Worm (Caenorhabditis elegans) whole organism, L3 larva: ENCODE results near the gene C10F3.7.
A peak's percentile ranks its signal among the peaks of the same experiment; 100 is the strongest.

Source experiments
- R02D3.7 ChIP-seq: fragments of 150-350 bp; optimal IDR thresholded peaks from 2 replicates; lab custom pipeline; 2014; ENCODE audit warnings: missing biosample characterization, missing genetic modification characterization
- ZK546.5 ChIP-seq: sonication (generic microtip); optimal IDR thresholded peaks from 2 replicates; lab custom pipeline; 2017; ENCODE audit warnings: missing biosample characterization, missing genetic modification characterization
- ama-1 ChIP-seq: fragments of 150-350 bp; optimal IDR thresholded peaks from 2 replicates; lab custom pipeline; 2018
- ceh-16 ChIP-seq: sonication (generic microtip); optimal IDR thresholded peaks from 2 replicates; lab custom pipeline; 2017; ENCODE audit warnings: missing biosample characterization, missing genetic modification characterization
- ceh-28 ChIP-seq: fragments of 150-350 bp; optimal IDR thresholded peaks from 2 replicates; lab custom pipeline; 2014; ENCODE audit warnings: missing biosample characterization, missing genetic modification reagents, missing genetic modification characterization
- ceh-9 ChIP-seq: sonication (generic microtip); optimal IDR thresholded peaks from 2 replicates; lab custom pipeline; 2018; ENCODE audit warnings: missing biosample characterization, missing genetic modification characterization
- daf-12 ChIP-seq: fragments of 150-350 bp; optimal IDR thresholded peaks from 2 replicates; lab custom pipeline; 2014; ENCODE audit warnings: missing biosample characterization, missing genetic modification reagents, missing genetic modification characterization
- egl-27 ChIP-seq: sonication (generic microtip); optimal IDR thresholded peaks from 4 replicates; lab custom pipeline; 2017; ENCODE audit warnings: missing biosample characterization, missing genetic modification reagents, missing genetic modification characterization
- elt-2 ChIP-seq: sonication (generic microtip); optimal IDR thresholded peaks from 2 replicates; lab custom pipeline; 2016; ENCODE audit warnings: missing genetic modification reagents, mild to moderate bottlenecking, missing genetic modification characterization, missing compliant biosample characterization
- elt-3 ChIP-seq, 3 experiments: fragments of 150-350 bp in 1 of 3; sonication (generic microtip) in 2 of 3; optimal IDR thresholded peaks; 2 replicates in 2 of 3; 4 replicates in 1 of 3; lab custom pipeline; 2014 to 2017; ENCODE audit warnings: missing biosample characterization in 3 of 3, missing genetic modification characterization in 3 of 3
- eor-1 ChIP-seq, 2 experiments: fragments of 150-350 bp; optimal IDR thresholded peaks; 2 replicates each; lab custom pipeline; 2014 to 2018; ENCODE audit warnings: missing biosample characterization in 2 of 2, missing genetic modification characterization in 2 of 2
- fkh-2 ChIP-seq: fragments of 150-350 bp; optimal IDR thresholded peaks from 2 replicates; lab custom pipeline; 2014; ENCODE audit warnings: missing biosample characterization, missing genetic modification reagents, missing genetic modification characterization
- fos-1 ChIP-seq: fragments of 150-350 bp; optimal IDR thresholded peaks from 2 replicates; lab custom pipeline; 2014; ENCODE audit warnings: missing biosample characterization, missing genetic modification characterization
- hmg-11 ChIP-seq: sonication (generic microtip); optimal IDR thresholded peaks from 2 replicates; lab custom pipeline; 2016; ENCODE audit warnings: missing genetic modification characterization, missing compliant biosample characterization
- lin-15B ChIP-seq: fragments of 150-350 bp; optimal IDR thresholded peaks from 2 replicates; lab custom pipeline; 2014; ENCODE audit warnings: missing biosample characterization, missing genetic modification characterization
- lin-39 ChIP-seq: fragments of 150-350 bp; optimal IDR thresholded peaks from 2 replicates; lab custom pipeline; 2018; ENCODE audit warnings: missing biosample characterization, missing genetic modification reagents, missing genetic modification characterization
- lsy-12 ChIP-seq: sonication (generic microtip); optimal IDR thresholded peaks from 2 replicates; lab custom pipeline; 2016; ENCODE audit warnings: mild to moderate bottlenecking, missing genetic modification characterization, missing compliant biosample characterization
- mml-1 ChIP-seq: fragments of 150-350 bp; sonication (generic microtip); optimal IDR thresholded peaks from 3 replicates; lab custom pipeline; 2014; ENCODE audit warnings: missing biosample characterization, missing genetic modification characterization
- nfya-1 ChIP-seq: sonication (generic microtip); optimal IDR thresholded peaks from 2 replicates; lab custom pipeline; 2017; ENCODE audit warnings: missing genetic modification characterization, mild to moderate bottlenecking, missing compliant biosample characterization, antibody characterized with exemption, moderate library complexity; ENCODE audit not compliant: insufficient read depth
- nhr-12 ChIP-seq: fragments of 150-350 bp; optimal IDR thresholded peaks from 2 replicates; lab custom pipeline; 2014; ENCODE audit warnings: missing biosample characterization, missing genetic modification characterization
- nhr-237 ChIP-seq: fragments of 150-350 bp; optimal IDR thresholded peaks from 2 replicates; lab custom pipeline; 2014; ENCODE audit warnings: missing biosample characterization, missing genetic modification characterization
- nhr-43 ChIP-seq: sonication (generic microtip); optimal IDR thresholded peaks from 2 replicates; lab custom pipeline; 2016; ENCODE audit warnings: mild to moderate bottlenecking, missing genetic modification characterization, missing compliant biosample characterization; ENCODE audit not compliant: poor library complexity, severe bottlenecking
- nhr-67 ChIP-seq: fragments of 150-350 bp; optimal IDR thresholded peaks from 2 replicates; lab custom pipeline; 2014; ENCODE audit warnings: missing biosample characterization, missing genetic modification characterization
- nhr-76 ChIP-seq: fragments of 150-350 bp; sonication (generic microtip); optimal IDR thresholded peaks from 5 replicates; lab custom pipeline; 2014; ENCODE audit warnings: missing biosample characterization, missing genetic modification characterization
- nhr-77 ChIP-seq: fragments of 150-350 bp; optimal IDR thresholded peaks from 2 replicates; lab custom pipeline; 2014; ENCODE audit warnings: missing biosample characterization, missing genetic modification characterization
- pha-4 ChIP-seq: fragments of 150-350 bp; optimal IDR thresholded peaks from 2 replicates; lab custom pipeline; 2014; ENCODE audit warnings: missing biosample characterization, missing genetic modification reagents, missing genetic modification characterization
- pqm-1 ChIP-seq: fragments of 150-350 bp; optimal IDR thresholded peaks from 2 replicates; lab custom pipeline; 2017; ENCODE audit warnings: missing biosample characterization, missing genetic modification characterization, inconsistent platforms
- skn-1 ChIP-seq: fragments of 150-350 bp; optimal IDR thresholded peaks from 2 replicates; lab custom pipeline; 2014; ENCODE audit warnings: missing biosample characterization, missing genetic modification characterization
- snpc-4 ChIP-seq: fragments of 150-350 bp; optimal IDR thresholded peaks from 2 replicates; lab custom pipeline; 2014; ENCODE audit warnings: missing biosample characterization, missing genetic modification characterization
- tbx-2 ChIP-seq: sonication (generic microtip); optimal IDR thresholded peaks from 2 replicates; lab custom pipeline; 2016; ENCODE audit warnings: mild to moderate bottlenecking, missing genetic modification characterization, missing compliant biosample characterization
- unc-39 ChIP-seq: sonication (generic microtip); optimal IDR thresholded peaks from 4 replicates; lab custom pipeline; 2017; ENCODE audit warnings: missing biosample characterization, missing genetic modification characterization
- unc-62 ChIP-seq: fragments of 150-350 bp; sonication (generic microtip); optimal IDR thresholded peaks from 4 replicates; lab custom pipeline; 2014; ENCODE audit warnings: missing biosample characterization, missing genetic modification reagents, missing genetic modification characterization
- zag-1 ChIP-seq: fragments of 150-350 bp; optimal IDR thresholded peaks from 2 replicates; lab custom pipeline; 2014; ENCODE audit warnings: missing biosample characterization, missing genetic modification characterization
- ztf-11 ChIP-seq: fragments of 150-350 bp; optimal IDR thresholded peaks from 2 replicates; lab custom pipeline; 2014; ENCODE audit warnings: missing biosample characterization, missing genetic modification characterization
- ztf-4 ChIP-seq: fragments of 150-350 bp; optimal IDR thresholded peaks from 2 replicates; lab custom pipeline; 2014; ENCODE audit warnings: missing biosample characterization, missing genetic modification characterization

The C10F3.7 gene

DNA sequence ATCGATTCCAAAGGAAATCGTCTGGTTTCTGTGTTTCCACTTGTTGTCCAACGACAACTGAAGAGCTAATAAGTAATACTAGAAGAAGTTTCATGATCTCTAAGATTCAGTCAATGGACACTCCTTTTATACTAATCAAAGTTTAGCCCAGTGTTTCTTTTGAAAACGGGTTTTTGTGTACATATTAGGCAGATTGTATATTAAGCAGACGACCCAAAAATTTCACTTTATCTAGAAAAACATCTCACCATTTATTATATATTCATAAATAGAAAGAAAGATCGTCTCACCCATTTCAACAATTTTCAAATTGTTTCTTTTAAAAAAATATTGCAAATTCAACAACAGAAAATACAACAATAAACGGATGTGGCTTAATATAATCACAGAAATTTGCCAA, at the start of gene C10F3.7:
Gene C10F3.7 (minus strand): TSS at position 101 of the 400 bp plus-strand sequence.
- TF ChIP-seq pqm-1 (tag; lab: Kevin White, UChicago) = no peak
- no peak for TF ChIP-seq nhr-237 (tag; lab: Kevin White, UChicago)
- TF ChIP-seq pha-4 = no peak
- no peak for TF ChIP-seq ztf-4 (tag; lab: Kevin White, UChicago)
- no peak for TF ChIP-seq ZK546.5 (tag; lab: Kevin White, UChicago)
- no peak for TF ChIP-seq unc-39
- TF ChIP-seq nfya-1 (tag; lab: Kevin White, UChicago) = no peak
- TF ChIP-seq nhr-12 (tag; lab: Kevin White, UChicago) = no peak
- no peak for TF ChIP-seq ztf-11
- no peak for TF ChIP-seq lsy-12
- TF ChIP-seq R02D3.7 (tag; lab: Kevin White, UChicago) = no peak
- no peak for TF ChIP-seq mml-1 (tag; lab: Kevin White, UChicago)
- TF ChIP-seq skn-1 (tag; lab: Kevin White, UChicago) = no peak
- no peak for TF ChIP-seq hmg-11 (tag; lab: Kevin White, UChicago)
- TF ChIP-seq ceh-16 (tag; lab: Kevin White, UChicago) = no peak
- no peak for TF ChIP-seq daf-12 (tag; lab: Kevin White, UChicago)
- no peak for TF ChIP-seq ama-1

DNA sequence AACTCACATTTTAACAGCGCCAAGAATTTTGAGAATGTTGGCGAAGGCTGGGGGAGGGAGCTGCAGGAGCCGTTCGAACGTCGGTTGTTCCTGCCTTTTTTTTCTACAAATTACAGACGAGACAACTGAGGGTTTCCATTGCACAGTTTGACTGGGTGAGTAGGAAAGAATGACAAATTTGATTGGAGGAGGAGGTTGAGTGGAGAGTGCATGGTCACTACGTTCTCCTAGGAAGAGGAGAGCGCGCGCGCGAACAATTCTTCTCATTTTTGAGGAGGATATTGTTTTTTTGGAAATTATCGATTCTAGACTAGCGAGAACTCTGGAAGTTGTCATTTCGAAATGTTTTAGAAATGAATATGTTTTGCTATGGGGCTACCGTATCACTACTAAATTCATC, 48.1 kb upstream of the C10F3.7 start, which contains the start of gene dhs-17:
Gene dhs-17 (minus strand): TSS at position 101 of the 400 bp plus-strand sequence.
- TF ChIP-seq fos-1 (tag; lab: Kevin White, UChicago) (no peak), nhr-77 (no peak), elt-2 (tag; lab: Kevin White, UChicago) (no peak), egl-27 (tag; lab: Kevin White, UChicago) (no peak), pha-4 (no peak), nhr-76 (tag; lab: Kevin White, UChicago) (no peak), unc-39 (no peak), unc-62 (GFP tag; lab: Kevin White, UChicago) (no peak), eor-1 (tag; optimal IDR thresholded peaks at IDR 0.05; lab: Kevin White, UChicago) (no peak)
- TF ChIP-seq, all 47 proteins: peak for 0

DNA sequence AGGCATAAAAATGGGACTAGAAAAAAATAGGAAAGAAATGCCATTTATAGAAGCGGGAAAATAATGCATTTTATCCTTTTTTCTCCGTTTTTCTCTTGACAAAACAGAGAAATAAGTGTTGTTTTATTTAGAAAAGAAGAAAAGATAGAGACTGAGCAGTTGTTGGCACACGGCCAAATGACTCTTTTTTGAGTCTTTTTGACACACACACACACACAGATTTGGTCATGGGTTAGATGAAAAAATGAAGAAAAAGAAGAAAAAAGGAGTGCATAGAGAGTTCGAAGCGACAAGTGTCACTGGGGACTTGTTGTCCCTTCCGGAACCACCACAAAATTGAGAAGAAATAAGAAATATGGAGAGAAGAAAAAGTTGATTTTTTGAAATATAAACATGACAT, 46.9 kb upstream of the C10F3.7 start:
- TF ChIP-seq unc-62 (GFP tag; lab: Kevin White, UChicago) (peak; percentile 13), elt-3 (tag; optimal IDR thresholded peaks at IDR 0.05; lab: Kevin White, UChicago) (no peak), lin-15B (tag; lab: Kevin White, UChicago) (no peak), snpc-4 (no peak), tbx-2 (tag; lab: Kevin White, UChicago) (no peak), lin-39 (tag; lab: Kevin White, UChicago) (peak; percentile 72), ceh-9 (tag; lab: Kevin White, UChicago) (no peak), nhr-76 (tag; lab: Kevin White, UChicago) (no peak), fkh-2 (tag; lab: Kevin White, UChicago) (no peak), nhr-67 (tag; lab: Kevin White, UChicago) (no peak), nhr-43 (tag; lab: Kevin White, UChicago) (no peak), mml-1 (tag; lab: Kevin White, UChicago) (no peak), hmg-11 (tag; lab: Kevin White, UChicago) (peak; percentile 22), elt-2 (tag; lab: Kevin White, UChicago) (no peak), nhr-12 (tag; lab: Kevin White, UChicago) (no peak), zag-1 (tag; lab: Kevin White, UChicago) (no peak), fos-1 (tag; lab: Kevin White, UChicago) (no peak), egl-27 (tag; lab: Kevin White, UChicago) (no peak), nfya-1 (tag; lab: Kevin White, UChicago) (peak; percentile 33), ceh-28 (tag; lab: Kevin White, UChicago) (no peak), ZK546.5 (tag; lab: Kevin White, UChicago) (no peak), pqm-1 (tag; lab: Kevin White, UChicago) (no peak)
- TF ChIP-seq, all 47 proteins: peak for 4

DNA sequence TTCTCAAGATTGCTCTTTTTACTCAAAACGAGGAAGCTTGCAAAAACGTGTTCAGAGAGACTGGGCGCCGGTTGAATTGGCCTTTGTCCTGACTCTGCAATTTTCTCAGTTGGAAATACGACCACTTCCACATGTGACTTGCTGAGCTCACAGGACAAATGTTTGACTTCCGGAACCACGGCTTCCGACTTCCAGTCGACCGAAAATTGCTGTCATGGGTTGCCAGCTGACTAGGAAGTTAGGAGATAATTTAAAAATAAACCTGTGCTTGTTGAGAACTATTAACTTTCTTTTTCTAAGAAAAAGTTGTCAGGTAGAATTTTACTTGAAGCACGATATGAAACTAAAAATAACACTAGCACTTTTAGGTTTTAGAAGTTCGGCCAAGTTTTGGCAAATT, 44.9 kb upstream of the C10F3.7 start:
- TF ChIP-seq tbx-2 (tag; lab: Kevin White, UChicago) (peak; percentile 52), unc-39 (no peak)
